Worm (Caenorhabditis elegans): ENCODE results near the gene glb-22.

ce11 chrV:14614454-14614853 is 14.4 kb downstream of the glb-22 start:
- TF ChIP-seq ceh-82 (tag; optimal IDR thresholded peaks at IDR 0.05): no peak
- no peak for TF ChIP-seq skn-1 (tag; optimal IDR thresholded peaks at IDR 0.05)
- no peak for TF ChIP-seq elt-3 (tag; optimal IDR thresholded peaks at IDR 0.05)
- TF ChIP-seq R02D3.7 (tag; optimal IDR thresholded peaks at IDR 0.05): no peak
- no peak for TF ChIP-seq ztf-11 (tag; optimal IDR thresholded peaks at IDR 0.05)
- TF ChIP-seq dmd-4 (tag; optimal IDR thresholded peaks at IDR 0.05): no peak
- TF ChIP-seq nhr-11 (tag; optimal IDR thresholded peaks at IDR 0.05): no peak
- TF ChIP-seq mab-5 (tag; optimal IDR thresholded peaks at IDR 0.05): no peak
- no peak for TF ChIP-seq unc-39 (tag; optimal IDR thresholded peaks at IDR 0.05)
- no peak for TF ChIP-seq snpc-4 (tag; optimal IDR thresholded peaks at IDR 0.05)
- no peak for TF ChIP-seq nhr-237 (tag; optimal IDR thresholded peaks at IDR 0.05)
- no peak for TF ChIP-seq egl-27 (tag; optimal IDR thresholded peaks at IDR 0.05)
- TF ChIP-seq ztf-1 (GFP tag; conservative IDR thresholded peaks at IDR 0.05): no peak

Data from whole organism, L2 larva.